Fruit fly (Drosophila melanogaster): ENCODE results near the gene CG7920.

CG7920 gene

dm6 chr3R:30058057-30058868 lies 43.2 kb upstream of the CG7920 start, which contains the start of gene sima (continued):
- TF ChIP-seq Elba2 (GFP tag; optimal IDR thresholded peaks at IDR 0.05): peak; percentile 97
- peak; percentile 34 for TF ChIP-seq ERR (GFP tag; optimal IDR thresholded peaks at IDR 0.05)
- 0 out of 2 replicates have a peak, but pooled peaks have one; percentile 31 for TF ChIP-seq CG10366 (GFP tag; IDR thresholded peaks at IDR 0.05)
- TF ChIP-seq Hsf (GFP tag; optimal IDR thresholded peaks at IDR 0.05): peak; percentile 39
- TF ChIP-seq YL-1 (GFP tag; optimal IDR thresholded peaks at IDR 0.05): peak; percentile 46
- peak; percentile 38 for TF ChIP-seq oc (tag; optimal IDR thresholded peaks at IDR 0.05)
- TF ChIP-seq CG16863 (GFP tag; optimal IDR thresholded peaks at IDR 0.05): peak; percentile 23
- peak; percentile 63 for TF ChIP-seq nom (GFP tag; optimal IDR thresholded peaks at IDR 0.05)
- TF ChIP-seq CG4730 (GFP tag; IDR thresholded peaks at IDR 0.05): peak; percentile 20; the same call in 1 of the 2 replicates
- peak; percentile 24; the same call in 1 of the 3 replicates for TF ChIP-seq CG17361 (GFP tag; IDR thresholded peaks at IDR 0.05)
- TF ChIP-seq chn (GFP tag; optimal IDR thresholded peaks at IDR 0.05): peak; percentile 37
- peak; percentile 71 for TF ChIP-seq CG1603 (tag; optimal IDR thresholded peaks at IDR 0.05)
- peak; percentile 88 for TF ChIP-seq cg (GFP tag; optimal IDR thresholded peaks at IDR 0.05)
- TF ChIP-seq CG7839 (tag; optimal IDR thresholded peaks at IDR 0.05): peak; percentile 47
- 0 out of 3 replicates have a peak, but pooled peaks have one; percentile 31 for TF ChIP-seq CG6791 (GFP tag; IDR thresholded peaks at IDR 0.05; ENCODE audit: partially characterized antibody)
- peak; percentile 4 for TF ChIP-seq CG8944 (GFP tag; optimal IDR thresholded peaks at IDR 0.05)
- TF ChIP-seq Poxn (GFP tag; IDR thresholded peaks at IDR 0.05): no peak
- TF ChIP-seq Dip3 (GFP tag; optimal IDR thresholded peaks at IDR 0.05): peak; percentile 18
- no peak for TF ChIP-seq pan (optimal IDR thresholded peaks at IDR 0.05)
- peak in 1 of 2 experiments; percentile 65 for TF ChIP-seq pan (GFP tag; optimal IDR thresholded peaks at IDR 0.05 in 1 of 2, IDR thresholded peaks at IDR 0.05 in 1 of 2)
- TF ChIP-seq CG11504 (tag; optimal IDR thresholded peaks at IDR 0.05): peak; percentile 39
- TF ChIP-seq tx (GFP tag; optimal IDR thresholded peaks at IDR 0.05): peak; percentile 11
- TF ChIP-seq HmgZ (tag; optimal IDR thresholded peaks at IDR 0.05): peak; percentile 61
- peak; percentile 52 for TF ChIP-seq Dek (tag; optimal IDR thresholded peaks at IDR 0.05)
- TF ChIP-seq Scr (GFP tag; IDR thresholded peaks at IDR 0.05; ENCODE audit: partially characterized antibody): peak; percentile 32; the same call in 1 of the 2 replicates
- TF ChIP-seq CG13287 (GFP tag; IDR thresholded peaks at IDR 0.05; ENCODE audit: partially characterized antibody): peak; percentile 25; the same call in 1 of the 2 replicates
- peak; percentile 34 for TF ChIP-seq CG2116 (GFP tag; optimal IDR thresholded peaks at IDR 0.05)
- TF ChIP-seq CG34422 (GFP tag; IDR thresholded peaks at IDR 0.05): peak; percentile 12; the same call in 1 of the 3 replicates
- 0 out of 2 replicates have a peak, but pooled peaks have one; percentile 26 for TF ChIP-seq CG9215 (GFP tag; IDR thresholded peaks at IDR 0.05)
- peak; percentile 12 for TF ChIP-seq Fer3 (tag; optimal IDR thresholded peaks at IDR 0.05)
- peak; percentile 32 for TF ChIP-seq HLH54F (GFP tag; optimal IDR thresholded peaks at IDR 0.05)
- TF ChIP-seq tin (GFP tag; optimal IDR thresholded peaks at IDR 0.05): peak; percentile 17
- TF ChIP-seq Ptx1 (GFP tag; IDR thresholded peaks at IDR 0.05): peak; percentile 52; the same call in 1 of the 2 replicates
- peak; percentile 51 for TF ChIP-seq Sry-β (GFP tag; optimal IDR thresholded peaks at IDR 0.05)
- TF ChIP-seq CG18619 (GFP tag; optimal IDR thresholded peaks at IDR 0.05): no peak
- peak; percentile 50 for TF ChIP-seq Nf-YC (tag; optimal IDR thresholded peaks at IDR 0.05)
- TF ChIP-seq CG10267 (tag; optimal IDR thresholded peaks at IDR 0.05): peak; percentile 3
- peak; percentile 5 for TF ChIP-seq CG9727 (GFP tag; optimal IDR thresholded peaks at IDR 0.05)
- peak; percentile 21 for TF ChIP-seq Fer1 (GFP tag; optimal IDR thresholded peaks at IDR 0.05)
- peak; percentile 17 for TF ChIP-seq ind (GFP tag; optimal IDR thresholded peaks at IDR 0.05)
- TF ChIP-seq CG12744 (GFP tag; optimal IDR thresholded peaks at IDR 0.05): peak; percentile 14
- TF ChIP-seq CG10147 (GFP tag; optimal IDR thresholded peaks at IDR 0.05): peak; percentile 28
- peak; percentile 65 for TF ChIP-seq CG2120 (GFP tag; optimal IDR thresholded peaks at IDR 0.05)
- peak; percentile 51; the same call in 1 of the 2 replicates for TF ChIP-seq Xrp1 (GFP tag; IDR thresholded peaks at IDR 0.05)
- peak; percentile 88 for TF ChIP-seq Myb (GFP tag; optimal IDR thresholded peaks at IDR 0.05)
- peak; percentile 6 for TF ChIP-seq shn (GFP tag; optimal IDR thresholded peaks at IDR 0.05)
- peak; percentile 47 for TF ChIP-seq Vsx1 (GFP tag; optimal IDR thresholded peaks at IDR 0.05)
- TF ChIP-seq vnd (GFP tag; IDR thresholded peaks at IDR 0.05; ENCODE audit: partially characterized antibody): no peak
